Fruit fly (Drosophila melanogaster) whole organism, wandering third instar larva: Measurements from ENCODE around the gene mTTF.

Experiments used
- CG32264 ChIP-seq: fragments of 200-800 bp; sonication (Bioruptor generic); optimal IDR thresholded peaks from 2 replicates; lab custom pipeline; 2016; ENCODE audit warnings: missing biosample characterization, missing genetic modification characterization
- Hr78 ChIP-seq: fragments of >200 bp; optimal IDR thresholded peaks from 2 replicates; lab custom pipeline; 2017; ENCODE audit warnings: missing biosample characterization, missing genetic modification characterization
- br ChIP-seq: fragments of 200-800 bp; sonication (Bioruptor generic); optimal IDR thresholded peaks from 2 replicates; lab custom pipeline; 2016; ENCODE audit warnings: missing biosample characterization, missing genetic modification characterization
- ey ChIP-seq: fragments of 200-800 bp; sonication (Bioruptor generic); optimal IDR thresholded peaks from 2 replicates; lab custom pipeline; 2016; ENCODE audit warnings: missing biosample characterization, missing genetic modification characterization
- lola ChIP-seq: fragments of >200 bp; optimal IDR thresholded peaks from 2 replicates; lab custom pipeline; 2017; ENCODE audit warnings: missing biosample characterization, missing genetic modification characterization
- sv ChIP-seq: fragments of 200-800 bp; sonication (Bioruptor generic); optimal IDR thresholded peaks from 3 replicates; lab custom pipeline; 2016; ENCODE audit warnings: missing biosample characterization, missing genetic modification characterization

dm6 chr2L:14300718-14301361 lies 47.8 kb downstream of the mTTF start:
- TF ChIP-seq CG32264 (GFP tag; lab: Kevin White, UChicago) (no peak), sv (GFP tag; lab: Kevin White, UChicago) (no peak), br (GFP tag; lab: Kevin White, UChicago) (no peak), ey (no peak), Hr78 (GFP tag; lab: Kevin White, UChicago) (no peak), lola (GFP tag; lab: Kevin White, UChicago) (no peak)
